ENCODE assay signal across 1 fruit fly cellular context in the genomic region with DNA sequence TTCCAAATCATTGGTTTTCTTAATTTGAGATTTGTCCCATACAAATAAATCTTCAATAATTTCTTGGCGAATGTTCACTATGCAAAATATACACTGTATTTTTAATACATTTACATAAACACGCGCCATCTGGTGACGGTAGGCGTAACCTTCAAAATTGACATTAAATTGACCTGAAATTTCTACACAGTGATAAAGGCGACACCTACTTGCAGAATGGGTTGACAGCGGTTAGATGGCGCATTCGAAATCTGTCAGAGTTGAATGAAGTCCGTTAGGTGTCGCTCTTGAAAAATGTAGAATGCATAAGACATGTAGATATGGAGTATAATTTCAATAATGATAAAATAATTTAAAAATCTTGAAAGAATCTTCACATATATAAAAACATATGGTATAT.
A peak's percentile ranks its signal among the peaks of the same experiment; 100 is the strongest.
TF ChIP-seq lines count a peak whose summit lies in the region.

No protein-coding gene starts in this region.

TF ChIP-seq in whole organism, embryonic, 481 proteins besides CTCF, POLR2A, EP300 and RAD21 (continued from another document):
- TF ChIP-seq CG16863 (GFP tag; optimal IDR thresholded peaks at IDR 0.05; lab: Kevin White, UChicago) (peak; percentile 70), CG11504 (tag; optimal IDR thresholded peaks at IDR 0.05; lab: Kevin White, UChicago) (peak; percentile 64), Gug (GFP tag; IDR thresholded peaks at IDR 0.05; lab: Robert Waterston, UW) (peak; percentile 87), pho (GFP tag; optimal IDR thresholded peaks at IDR 0.05; lab: Kevin White, UChicago) (peak; percentile 82), Mrtf (GFP tag; IDR thresholded peaks at IDR 0.05; lab: Robert Waterston, UW) (peak; percentile 91), CG6175 (GFP tag; IDR thresholded peaks at IDR 0.05; lab: Robert Waterston, UW) (no peak; the same call in 1 of the 3 replicates), CG4617 (GFP tag; optimal IDR thresholded peaks at IDR 0.05; lab: Kevin White, UChicago; ENCODE audit: borderline replicate concordance) (peak; percentile 69), CG7556 (GFP tag; optimal IDR thresholded peaks at IDR 0.05; lab: Kevin White, UChicago) (peak; percentile 33), Neu2 (GFP tag; optimal IDR thresholded peaks at IDR 0.05; lab: Kevin White, UChicago; ENCODE audit: borderline replicate concordance) (no peak), tio (GFP tag; optimal IDR thresholded peaks at IDR 0.05; lab: Kevin White, UChicago) (peak; percentile 73), Dip2 (GFP tag; IDR thresholded peaks at IDR 0.05; lab: Robert Waterston, UW) (peak; percentile 67; the same call in 1 of the 2 replicates), E2f2 (GFP tag; IDR thresholded peaks at IDR 0.05; lab: Robert Waterston, UW) (peak; percentile 28; the same call in 1 of the 2 replicates), inv (GFP tag; IDR thresholded peaks at IDR 0.05; lab: Robert Waterston, UW; ENCODE audit: partially characterized antibody) (peak; percentile 43; the same call in 1 of the 2 replicates), Chrac-16 (GFP tag; optimal IDR thresholded peaks at IDR 0.05; lab: Kevin White, UChicago) (peak; percentile 92), CG33557 (GFP tag; optimal IDR thresholded peaks at IDR 0.05; lab: Kevin White, UChicago) (peak; percentile 16), Hr3 (GFP tag; optimal IDR thresholded peaks at IDR 0.05; lab: Kevin White, UChicago) (peak; percentile 88), gce (GFP tag; IDR thresholded peaks at IDR 0.05; lab: Robert Waterston, UW) (peak; percentile 30; the same call in 2 of the 3 replicates), CG8359 (GFP tag; optimal IDR thresholded peaks at IDR 0.05; lab: Kevin White, UChicago; ENCODE audit: borderline replicate concordance) (no peak), chif (GFP tag; optimal IDR thresholded peaks at IDR 0.05; lab: Kevin White, UChicago) (peak; percentile 77 to 93), CG5180 (GFP tag; optimal IDR thresholded peaks at IDR 0.05; lab: Kevin White, UChicago) (no peak), sima (GFP tag; optimal IDR thresholded peaks at IDR 0.05; lab: Kevin White, UChicago) (peak; percentile 40), Ptx1 (GFP tag; IDR thresholded peaks at IDR 0.05; lab: Robert Waterston, UW) (peak; percentile 90), CG1603 (tag; optimal IDR thresholded peaks at IDR 0.05; lab: Kevin White, UChicago) (peak; percentile 89), Elba2 (GFP tag; optimal IDR thresholded peaks at IDR 0.05; lab: Kevin White, UChicago) (peak; percentile 57), CG9727 (GFP tag; optimal IDR thresholded peaks at IDR 0.05; lab: Kevin White, UChicago) (peak; percentile 24), Adf1 (GFP tag; IDR thresholded peaks at IDR 0.05; lab: Robert Waterston, UW) (peak; percentile 46), CG10267 (tag; optimal IDR thresholded peaks at IDR 0.05; lab: Kevin White, UChicago) (peak; percentile 72), CG12391 (tag; optimal IDR thresholded peaks at IDR 0.05; lab: Kevin White, UChicago) (peak; percentile 64), sisA (GFP tag; IDR thresholded peaks at IDR 0.05; lab: Robert Waterston, UW) (peak; percentile 95), emc (GFP tag; optimal IDR thresholded peaks at IDR 0.05; lab: Kevin White, UChicago) (peak; percentile 67), CG3726 (GFP tag; IDR thresholded peaks at IDR 0.05; lab: Robert Waterston, UW) (peak; percentile 35; the same call in 1 of the 3 replicates), mam (GFP tag; optimal IDR thresholded peaks at IDR 0.05; lab: Kevin White, UChicago) (peak; percentile 89), Dp (GFP tag; optimal IDR thresholded peaks at IDR 0.05; lab: Kevin White, UChicago) (peak; percentile 16), slbo (GFP tag; IDR thresholded peaks at IDR 0.05; lab: Robert Waterston, UW) (peak; percentile 95), hth (optimal IDR thresholded peaks at IDR 0.05; lab: Kevin White, UChicago) (no peak), sens-2 (GFP tag; IDR thresholded peaks at IDR 0.05; lab: Robert Waterston, UW) (0 out of 2 replicates have a peak, but pooled peaks have one; percentile 27), ato (GFP tag; IDR thresholded peaks at IDR 0.05; lab: Robert Waterston, UW; ENCODE audit: partially characterized antibody) (0 out of 2 replicates have a peak, but pooled peaks have one; percentile 19), gfzf (GFP tag; optimal IDR thresholded peaks at IDR 0.05; lab: Kevin White, UChicago) (no peak)
